Fruit fly (Drosophila melanogaster) whole organism, embryonic: ENCODE results near the gene yellow-f2.

Experiments
- Atf3 ChIP-seq: fragments of 200-800 bp; sonication (Bioruptor generic); optimal IDR thresholded peaks from 3 replicates; lab custom pipeline; 2016; ENCODE audit warnings: missing biosample characterization, missing genetic modification characterization
- Atf6 ChIP-seq: fragments of 200-800 bp; sonication (Bioruptor generic); IDR thresholded peaks from 2 replicates; pipeline ENCODE4 v1.3.6; 2022; ENCODE audit warnings: missing biosample characterization, missing genetic modification characterization
- CG10321 ChIP-seq: fragments of 200-800 bp; sonication (Bioruptor generic); IDR thresholded peaks from 2 replicates; pipeline ENCODE4 v1.3.6; 2022; ENCODE audit warnings: missing biosample characterization, missing genetic modification characterization
- CG12155 ChIP-seq: fragments of 200-800 bp; sonication (Bioruptor generic); optimal IDR thresholded peaks from 3 replicates; lab custom pipeline; 2016; ENCODE audit warnings: missing biosample characterization, missing genetic modification characterization
- CG13287 ChIP-seq: fragments of 200-800 bp; sonication (Bioruptor generic); IDR thresholded peaks from 2 replicates; pipeline ENCODE4 v1.3.6; 2022; ENCODE audit warnings: missing biosample characterization, missing genetic modification characterization; ENCODE audit not compliant: partially characterized antibody
- CG14014 ChIP-seq: fragments of 200-800 bp; sonication (Bioruptor generic); IDR thresholded peaks from 2 replicates; pipeline ENCODE4 v1.3.6; 2022; ENCODE audit warnings: missing biosample characterization, missing genetic modification characterization
- CG14441 ChIP-seq: fragments of 200-800 bp; sonication (Bioruptor generic); IDR thresholded peaks from 2 replicates; pipeline ENCODE4 v1.3.6; 2022; ENCODE audit warnings: missing biosample characterization, missing genetic modification characterization
- CG14667 ChIP-seq: fragments of 200-800 bp; sonication (Bioruptor generic); IDR thresholded peaks from 2 replicates; pipeline ENCODE4 v1.3.6; 2022; ENCODE audit warnings: missing biosample characterization, missing genetic modification characterization
- CG1792 ChIP-seq: fragments of 200-800 bp; sonication (Bioruptor generic); optimal IDR thresholded peaks from 2 replicates; lab custom pipeline; 2016; ENCODE audit warnings: missing biosample characterization, missing genetic modification characterization
- CG1832 ChIP-seq: fragments of 200-800 bp; sonication (Bioruptor generic); optimal IDR thresholded peaks from 2 replicates; lab custom pipeline; 2017; ENCODE audit warnings: missing biosample characterization, mild to moderate bottlenecking, missing genetic modification characterization, inconsistent platforms
- CG30403 ChIP-seq: fragments of 200-800 bp; sonication (Bioruptor generic); optimal IDR thresholded peaks from 3 replicates; lab custom pipeline; 2016; ENCODE audit warnings: missing biosample characterization, missing genetic modification characterization
- CG3163 ChIP-seq: fragments of 200-800 bp; sonication (Bioruptor generic); optimal IDR thresholded peaks from 3 replicates; lab custom pipeline; 2016; ENCODE audit warnings: missing biosample characterization, missing genetic modification characterization
- CG33213 ChIP-seq: fragments of 200-800 bp; sonication (Bioruptor generic); optimal IDR thresholded peaks from 3 replicates; lab custom pipeline; 2016; ENCODE audit warnings: missing biosample characterization, missing genetic modification characterization
- CG3847 ChIP-seq: fragments of 200-800 bp; sonication (Bioruptor generic); IDR thresholded peaks from 2 replicates; pipeline ENCODE4 v1.3.6; 2022; ENCODE audit warnings: missing biosample characterization, missing genetic modification characterization
- CG3995 ChIP-seq: fragments of 200-800 bp; sonication (Bioruptor generic); optimal IDR thresholded peaks from 3 replicates; lab custom pipeline; 2016; ENCODE audit warnings: missing biosample characterization, missing genetic modification characterization
- CG4360 ChIP-seq: fragments of 200-800 bp; sonication (Bioruptor generic); IDR thresholded peaks from 2 replicates; pipeline ENCODE4 v1.3.6; 2022; ENCODE audit warnings: missing biosample characterization, missing genetic modification characterization
- Camta ChIP-seq: fragments of 200-800 bp; sonication (Bioruptor generic); optimal IDR thresholded peaks from 2 replicates; lab custom pipeline; 2016; ENCODE audit warnings: missing biosample characterization, missing genetic modification characterization
- Chrac-16 ChIP-seq: fragments of 200-800 bp; sonication (Bioruptor generic); optimal IDR thresholded peaks from 3 replicates; lab custom pipeline; 2016; ENCODE audit warnings: missing biosample characterization, missing genetic modification characterization
- CrebB ChIP-seq: fragments of 200-800 bp; sonication (Bioruptor generic); optimal IDR thresholded peaks from 3 replicates; lab custom pipeline; 2018; ENCODE audit warnings: missing biosample characterization, mild to moderate bottlenecking, missing genetic modification characterization
- Elba2 ChIP-seq: fragments of 200-800 bp; sonication (Bioruptor generic); optimal IDR thresholded peaks from 3 replicates; lab custom pipeline; 2016; ENCODE audit warnings: missing biosample characterization, missing genetic modification characterization
- Ets97D ChIP-seq: fragments of 200-800 bp; sonication (Bioruptor generic); optimal IDR thresholded peaks from 3 replicates; lab custom pipeline; 2016; ENCODE audit warnings: missing biosample characterization, missing genetic modification characterization
- GATAe ChIP-seq: fragments of 200-800 bp; sonication (Bioruptor generic); conservative IDR thresholded peaks from 2 replicates; pipeline ENCODE4 v1.3.6; 2022; ENCODE audit warnings: missing biosample characterization, missing genetic modification characterization
- Gug ChIP-seq: fragments of 200-800 bp; sonication (Bioruptor generic); IDR thresholded peaks from 4 replicates; pipeline ENCODE4 v1.3.6; 2022; ENCODE audit warnings: missing biosample characterization, missing genetic modification characterization
- Hey ChIP-seq: fragments of 200-800 bp; sonication (Bioruptor generic); optimal IDR thresholded peaks from 3 replicates; lab custom pipeline; 2018; ENCODE audit warnings: missing biosample characterization, mild to moderate bottlenecking, missing genetic modification characterization
- Hmx ChIP-seq: fragments of 200-800 bp; sonication (Bioruptor generic); optimal IDR thresholded peaks from 2 replicates; lab custom pipeline; 2016; ENCODE audit warnings: missing biosample characterization, missing genetic modification characterization
- Lim3 ChIP-seq: fragments of 200-800 bp; sonication (Bioruptor generic); IDR thresholded peaks from 2 replicates; pipeline ENCODE4 v1.3.6; 2022; ENCODE audit warnings: missing biosample characterization, missing genetic modification characterization
- Mad ChIP-seq: fragments of 200-800 bp; sonication (Bioruptor generic); optimal IDR thresholded peaks from 2 replicates; lab custom pipeline; 2016; ENCODE audit warnings: missing biosample characterization, missing genetic modification characterization
- NFAT ChIP-seq: fragments of 200-800 bp; sonication (Bioruptor generic); IDR thresholded peaks from 2 replicates; pipeline ENCODE4 v1.3.6; 2022; ENCODE audit warnings: missing biosample characterization, missing genetic modification characterization
- Sox102F ChIP-seq: fragments of 200-800 bp; sonication (Bioruptor generic); optimal IDR thresholded peaks from 2 replicates; lab custom pipeline; 2018; ENCODE audit warnings: missing biosample characterization, mild to moderate bottlenecking, missing genetic modification characterization, moderate library complexity
- bbx ChIP-seq: fragments of 200-800 bp; sonication (Bioruptor generic); IDR thresholded peaks from 2 replicates; pipeline ENCODE4 v1.3.6; 2022; ENCODE audit warnings: missing biosample characterization, missing genetic modification characterization; ENCODE audit not compliant: partially characterized antibody
- bcd ChIP-seq: fragments of 200-800 bp; sonication (Bioruptor generic); optimal IDR thresholded peaks from 2 replicates; lab custom pipeline; 2017; ENCODE audit warnings: missing biosample characterization, mild to moderate bottlenecking, missing genetic modification characterization
- br ChIP-seq: fragments of >200 bp; optimal IDR thresholded peaks from 2 replicates; lab custom pipeline; 2017
- bsh ChIP-seq, 2 experiments: fragments of 200-800 bp; sonication (Bioruptor generic); optimal IDR thresholded peaks; 2 replicates each; lab custom pipeline; 2017 to 2018; ENCODE audit warnings: mild to moderate bottlenecking in 2 of 2, missing biosample characterization in 2 of 2, missing genetic modification characterization in 2 of 2, moderate library complexity in 1 of 2
- cato ChIP-seq: fragments of 200-800 bp; sonication (Bioruptor generic); optimal IDR thresholded peaks from 2 replicates; lab custom pipeline; 2016; ENCODE audit warnings: missing biosample characterization, missing genetic modification characterization, borderline replicate concordance
- ems ChIP-seq: fragments of 200-800 bp; sonication (Bioruptor generic); optimal IDR thresholded peaks from 3 replicates; lab custom pipeline; 2016; ENCODE audit warnings: missing biosample characterization, missing genetic modification characterization
- hkb ChIP-seq, 2 experiments: fragments of 200-800 bp in 1 of 2; fragments of >200 bp in 1 of 2; sonication (Bioruptor generic) in 1 of 2; IDR thresholded peaks in 1 of 2; optimal IDR thresholded peaks in 1 of 2; 2 replicates each; pipeline versions ENCODE4 v1.3.6 to Lab custom; 2017 to 2022; ENCODE audit warnings: missing biosample characterization in 1 of 2, missing genetic modification characterization in 1 of 2
- kah ChIP-seq: fragments of 200-800 bp; sonication (Bioruptor generic); optimal IDR thresholded peaks from 2 replicates; lab custom pipeline; 2018; ENCODE audit warnings: missing biosample characterization, mild to moderate bottlenecking, missing genetic modification characterization
- luna ChIP-seq: fragments of 200-800 bp; sonication (Bioruptor generic); optimal IDR thresholded peaks from 2 replicates; lab custom pipeline; 2016; ENCODE audit warnings: missing biosample characterization, missing genetic modification characterization
- oc ChIP-seq: fragments of 200-800 bp; sonication (Bioruptor generic); optimal IDR thresholded peaks from 2 replicates; lab custom pipeline; 2018; ENCODE audit warnings: missing biosample characterization, mild to moderate bottlenecking, missing genetic modification characterization, moderate library complexity
- odd ChIP-seq: fragments of 200-800 bp; sonication (Bioruptor generic); optimal IDR thresholded peaks from 2 replicates; lab custom pipeline; 2017; ENCODE audit warnings: missing biosample characterization, mild to moderate bottlenecking, missing genetic modification characterization
- org-1 ChIP-seq: fragments of 200-800 bp; sonication (Bioruptor generic); optimal IDR thresholded peaks from 2 replicates; lab custom pipeline; 2017; ENCODE audit warnings: missing biosample characterization, missing genetic modification characterization
- otp ChIP-seq: fragments of 200-800 bp; sonication (Bioruptor generic); IDR thresholded peaks from 3 replicates; pipeline ENCODE4, ENCODE4 v1.3.6; 2022; ENCODE audit warnings: missing biosample characterization, missing genetic modification characterization
- pita ChIP-seq: fragments of 200-800 bp; sonication (Bioruptor generic); optimal IDR thresholded peaks from 2 replicates; lab custom pipeline; 2017; ENCODE audit warnings: missing biosample characterization, mild to moderate bottlenecking, missing genetic modification characterization
- ssp ChIP-seq: fragments of 200-800 bp; sonication (Bioruptor generic); IDR thresholded peaks from 2 replicates; pipeline ENCODE4 v1.3.6; 2022; ENCODE audit warnings: missing biosample characterization, missing genetic modification characterization
- stwl ChIP-seq: fragments of 200-800 bp; sonication (Bioruptor generic); optimal IDR thresholded peaks from 3 replicates; lab custom pipeline; 2018; ENCODE audit warnings: missing biosample characterization, mild to moderate bottlenecking, missing genetic modification characterization, moderate library complexity
- sug ChIP-seq: fragments of 200-800 bp; optimal IDR thresholded peaks from 2 replicates; lab custom pipeline; 2019; ENCODE audit warnings: missing biosample characterization, mild to moderate bottlenecking, missing genetic modification characterization, moderate library complexity
- tx ChIP-seq: fragments of 200-800 bp; sonication (Bioruptor generic); optimal IDR thresholded peaks from 2 replicates; lab custom pipeline; 2016; ENCODE audit warnings: missing biosample characterization, missing genetic modification characterization
- usp ChIP-seq: fragments of >200 bp; optimal IDR thresholded peaks from 2 replicates; lab custom pipeline; 2017; ENCODE audit warnings: missing biosample characterization, missing genetic modification characterization
- vvl ChIP-seq: fragments of 200-800 bp; sonication (Bioruptor generic); IDR thresholded peaks from 2 replicates; pipeline ENCODE4 v1.3.6; 2022; ENCODE audit warnings: missing biosample characterization, missing genetic modification characterization

The yellow-f2 gene

dm6 chr3R:12960929-12961855 is 33.8 kb downstream of the yellow-f2 start, which contains the start of gene Spc25 (continued):
- peak; percentile 84 for TF ChIP-seq Gug (GFP tag; lab: Robert Waterston, UW)
- TF ChIP-seq luna (GFP tag; lab: Kevin White, UChicago) = peak; percentile 36
- TF ChIP-seq usp (GFP tag; lab: Kevin White, UChicago) = no peak
- TF ChIP-seq Chrac-16 = peak; percentile 68
- TF ChIP-seq odd (GFP tag; lab: Kevin White, UChicago) = no peak
- TF ChIP-seq CG1792 (GFP tag; lab: Kevin White, UChicago) = peak; percentile 41
- TF ChIP-seq Lim3 (GFP tag; lab: Robert Waterston, UW) = no peak
- TF ChIP-seq GATAe = no peak
- TF ChIP-seq tx (GFP tag; lab: Kevin White, UChicago) = peak; percentile 60
- peak; percentile 38 for TF ChIP-seq CG3163 (GFP tag; lab: Kevin White, UChicago)
- no peak for TF ChIP-seq org-1 (GFP tag; lab: Kevin White, UChicago)
- peak; percentile 10 for TF ChIP-seq Sox102F
- TF ChIP-seq br = no peak
- peak; percentile 18 for TF ChIP-seq Atf3 (GFP tag; lab: Kevin White, UChicago)
- TF ChIP-seq bsh (GFP tag; optimal IDR thresholded peaks at IDR 0.05; lab: Kevin White, UChicago) = peak in 1 of 2 experiments; percentile 2
- no peak for TF ChIP-seq Hey
- peak; percentile 43 for TF ChIP-seq ssp (GFP tag; lab: Robert Waterston, UW)
- 0 out of 3 replicates have a peak, but pooled peaks have one; percentile 47 for TF ChIP-seq otp (GFP tag; lab: Robert Waterston, UW)
- TF ChIP-seq pita (GFP tag; lab: Kevin White, UChicago) = no peak
- TF ChIP-seq kah (GFP tag; lab: Kevin White, UChicago) = no peak
- no peak for TF ChIP-seq oc (tag; lab: Kevin White, UChicago)
- TF ChIP-seq CG14441 (GFP tag; lab: Robert Waterston, UW) = peak; percentile 50; the same call in 1 of the 2 replicates
- TF ChIP-seq CG1832 (GFP tag; lab: Kevin White, UChicago) = no peak
- peak; percentile 15 for TF ChIP-seq ems
- TF ChIP-seq Elba2 (GFP tag; lab: Kevin White, UChicago) = peak; percentile 64
- TF ChIP-seq CG14014 (GFP tag; lab: Robert Waterston, UW) = 0 out of 2 replicates have a peak, but pooled peaks have one; percentile 20
- TF ChIP-seq CG13287 = peak; percentile 97
- 0 out of 2 replicates have a peak, but pooled peaks have one; percentile 4 for TF ChIP-seq CG14667
- peak; percentile 67 for TF ChIP-seq vvl (GFP tag; lab: Robert Waterston, UW)
- peak; percentile 47 for TF ChIP-seq CG12155
- peak; percentile 64 for TF ChIP-seq CG3847 (GFP tag; lab: Robert Waterston, UW)
- no peak for TF ChIP-seq Hmx (GFP tag; lab: Kevin White, UChicago)
- TF ChIP-seq Camta (GFP tag; lab: Kevin White, UChicago) = peak; percentile 42
- peak; percentile 26 for TF ChIP-seq sug
- peak; percentile 93 for TF ChIP-seq bbx
- peak; percentile 68 for TF ChIP-seq NFAT (GFP tag; lab: Robert Waterston, UW)
- no peak for TF ChIP-seq CrebB
- no peak for TF ChIP-seq CG4360 (GFP tag; lab: Robert Waterston, UW)
- peak; percentile 58 for TF ChIP-seq Atf6 (GFP tag; lab: Robert Waterston, UW)
- TF ChIP-seq CG33213 (GFP tag; lab: Kevin White, UChicago) = peak; percentile 84
- TF ChIP-seq stwl (tag; lab: Kevin White, UChicago) = peak; percentile 97
- peak; percentile 86 for TF ChIP-seq Ets97D
- TF ChIP-seq Mad = peak; percentile 46
- TF ChIP-seq cato (GFP tag; lab: Kevin White, UChicago) = no peak
- peak; percentile 69 for TF ChIP-seq CG30403 (GFP tag; lab: Kevin White, UChicago)
- no peak for TF ChIP-seq CG3995 (GFP tag; lab: Kevin White, UChicago)
- no peak for TF ChIP-seq CG10321
- TF ChIP-seq hkb (optimal IDR thresholded peaks at IDR 0.05; lab: Kevin White, UChicago) = peak; percentile 75
- no peak for TF ChIP-seq hkb (GFP tag; IDR thresholded peaks at IDR 0.05; lab: Robert Waterston, UW)
- no peak for TF ChIP-seq bcd (GFP tag; lab: Kevin White, UChicago)
